Fruit fly (Drosophila melanogaster) whole organism, embryonic: Measurements from ENCODE around the gene jagn.

Experiments used
- Atf-2 ChIP-seq: fragments of 200-800 bp; sonication (Bioruptor generic); optimal IDR thresholded peaks from 2 replicates; lab custom pipeline; 2016; ENCODE audit warnings: missing biosample characterization, missing genetic modification characterization
- Bgb ChIP-seq: fragments of 200-800 bp; sonication (Bioruptor generic); IDR thresholded peaks from 2 replicates; pipeline ENCODE4 v1.3.6; 2022; ENCODE audit warnings: missing biosample characterization, missing genetic modification characterization; ENCODE audit not compliant: partially characterized antibody
- CG10267 ChIP-seq: fragments of 200-800 bp; sonication (Bioruptor generic); optimal IDR thresholded peaks from 2 replicates; lab custom pipeline; 2018; ENCODE audit warnings: missing biosample characterization, mild to moderate bottlenecking, missing genetic modification characterization, moderate library complexity
- CG10321 ChIP-seq: fragments of 200-800 bp; sonication (Bioruptor generic); IDR thresholded peaks from 2 replicates; pipeline ENCODE4 v1.3.6; 2022; ENCODE audit warnings: missing biosample characterization, missing genetic modification characterization
- CG11504 ChIP-seq: fragments of 200-800 bp; sonication (Bioruptor generic); optimal IDR thresholded peaks from 3 replicates; lab custom pipeline; 2019; ENCODE audit warnings: missing biosample characterization, mild to moderate bottlenecking, missing genetic modification characterization, moderate library complexity
- CG12104 ChIP-seq: fragments of 200-800 bp; sonication (Bioruptor generic); optimal IDR thresholded peaks from 3 replicates; lab custom pipeline; 2016; ENCODE audit warnings: missing biosample characterization, missing genetic modification characterization
- CG12744 ChIP-seq: fragments of 200-800 bp; sonication (Bioruptor generic); optimal IDR thresholded peaks from 2 replicates; lab custom pipeline; 2016; ENCODE audit warnings: missing biosample characterization, missing genetic modification characterization
- CG13894 ChIP-seq: fragments of 200-800 bp; sonication (Bioruptor generic); optimal IDR thresholded peaks from 3 replicates; lab custom pipeline; 2018; ENCODE audit warnings: missing biosample characterization, mild to moderate bottlenecking, missing genetic modification characterization, moderate library complexity
- CG1603 ChIP-seq: fragments of 200-800 bp; sonication (Bioruptor generic); optimal IDR thresholded peaks from 2 replicates; lab custom pipeline; 2019; ENCODE audit warnings: missing biosample characterization, mild to moderate bottlenecking, missing genetic modification characterization, moderate library complexity
- CG1832 ChIP-seq: fragments of 200-800 bp; sonication (Bioruptor generic); optimal IDR thresholded peaks from 2 replicates; lab custom pipeline; 2017; ENCODE audit warnings: missing biosample characterization, mild to moderate bottlenecking, missing genetic modification characterization, inconsistent platforms
- CG2116 ChIP-seq: fragments of 200-800 bp; sonication (Bioruptor generic); optimal IDR thresholded peaks from 3 replicates; lab custom pipeline; 2018; ENCODE audit warnings: missing biosample characterization, mild to moderate bottlenecking, missing genetic modification characterization
- CG2202 ChIP-seq: fragments of 200-800 bp; sonication (Bioruptor generic); optimal IDR thresholded peaks from 2 replicates; lab custom pipeline; 2018; ENCODE audit warnings: missing biosample characterization, mild to moderate bottlenecking, missing genetic modification characterization
- CG31224 ChIP-seq: fragments of 200-800 bp; sonication (Bioruptor generic); IDR thresholded peaks from 2 replicates; pipeline ENCODE4 v1.3.6; 2022; ENCODE audit warnings: missing biosample characterization, missing genetic modification characterization
- CG5245 ChIP-seq: fragments of 200-800 bp; sonication (Bioruptor generic); optimal IDR thresholded peaks from 3 replicates; lab custom pipeline; 2016; ENCODE audit warnings: missing biosample characterization, missing genetic modification characterization
- CG6272 ChIP-seq: fragments of 200-800 bp; sonication (Bioruptor generic); IDR thresholded peaks from 2 replicates; pipeline ENCODE4 v1.3.6; 2022; ENCODE audit warnings: missing biosample characterization, missing genetic modification characterization
- CG6791 ChIP-seq: fragments of 200-800 bp; sonication (Bioruptor generic); IDR thresholded peaks from 3 replicates; pipeline ENCODE4 v1.3.6; 2022; ENCODE audit warnings: missing biosample characterization, missing genetic modification characterization; ENCODE audit not compliant: partially characterized antibody
- CG7556 ChIP-seq: fragments of 200-800 bp; sonication (Bioruptor generic); optimal IDR thresholded peaks from 2 replicates; lab custom pipeline; 2017; ENCODE audit warnings: missing biosample characterization, mild to moderate bottlenecking, missing genetic modification characterization
- CG8478 ChIP-seq: fragments of >200 bp; optimal IDR thresholded peaks from 2 replicates; lab custom pipeline; 2018
- CG9437 ChIP-seq: fragments of 200-800 bp; sonication (Bioruptor generic); optimal IDR thresholded peaks from 2 replicates; lab custom pipeline; 2018; ENCODE audit warnings: missing biosample characterization, mild to moderate bottlenecking, missing genetic modification characterization
- CG9727 ChIP-seq: fragments of 200-800 bp; sonication (Bioruptor generic); optimal IDR thresholded peaks from 3 replicates; lab custom pipeline; 2017; ENCODE audit warnings: missing biosample characterization, mild to moderate bottlenecking, missing genetic modification characterization
- Deaf1 ChIP-seq: fragments of 200-800 bp; optimal IDR thresholded peaks from 3 replicates; lab custom pipeline; 2019; ENCODE audit warnings: missing biosample characterization, mild to moderate bottlenecking, missing genetic modification characterization, moderate library complexity
- Dp ChIP-seq: fragments of 200-800 bp; sonication (Bioruptor generic); optimal IDR thresholded peaks from 2 replicates; lab custom pipeline; 2018; ENCODE audit warnings: missing biosample characterization, mild to moderate bottlenecking, missing genetic modification characterization, moderate library complexity
- E2f2 ChIP-seq: fragments of 200-800 bp; sonication (Bioruptor generic); IDR thresholded peaks from 2 replicates; pipeline ENCODE4 v1.3.6; 2022; ENCODE audit warnings: missing biosample characterization, missing genetic modification characterization
- Ets65A ChIP-seq: fragments of 200-800 bp; sonication (Bioruptor generic); peaks from one replicate; lab custom pipeline; 2016; ENCODE audit warnings: missing biosample characterization, missing genetic modification characterization
- Ets97D ChIP-seq: fragments of 200-800 bp; sonication (Bioruptor generic); optimal IDR thresholded peaks from 3 replicates; lab custom pipeline; 2016; ENCODE audit warnings: missing biosample characterization, missing genetic modification characterization
- Lhr ChIP-seq: fragments of 200-800 bp; sonication (Bioruptor generic); optimal IDR thresholded peaks from 3 replicates; lab custom pipeline; 2017; ENCODE audit warnings: mild to moderate bottlenecking, missing biosample characterization, missing genetic modification reagents, missing genetic modification characterization
- NFAT ChIP-seq: fragments of 200-800 bp; sonication (Bioruptor generic); IDR thresholded peaks from 2 replicates; pipeline ENCODE4 v1.3.6; 2022; ENCODE audit warnings: missing biosample characterization, missing genetic modification characterization
- Optix ChIP-seq: fragments of 200-800 bp; sonication (Bioruptor generic); IDR thresholded peaks from 3 replicates; pipeline ENCODE4 v1.3.6; 2022; ENCODE audit warnings: missing biosample characterization, missing genetic modification characterization
- abd-A ChIP-seq: fragments of 200-800 bp; sonication (Bioruptor generic); optimal IDR thresholded peaks from 3 replicates; lab custom pipeline; 2019; ENCODE audit warnings: missing biosample characterization, mild to moderate bottlenecking, missing genetic modification characterization, moderate library complexity
- ase ChIP-seq: fragments of 200-800 bp; sonication (Bioruptor generic); IDR thresholded peaks from 3 replicates; pipeline ENCODE4 v1.3.6; 2022; ENCODE audit warnings: missing biosample characterization, missing genetic modification characterization
- bbx ChIP-seq: fragments of 200-800 bp; sonication (Bioruptor generic); IDR thresholded peaks from 2 replicates; pipeline ENCODE4 v1.3.6; 2022; ENCODE audit warnings: missing biosample characterization, missing genetic modification characterization; ENCODE audit not compliant: partially characterized antibody
- cg ChIP-seq: fragments of 200-800 bp; sonication (Bioruptor generic); optimal IDR thresholded peaks from 3 replicates; lab custom pipeline; 2019; ENCODE audit warnings: missing biosample characterization, mild to moderate bottlenecking, missing genetic modification characterization, moderate library complexity
- chn ChIP-seq: fragments of 200-800 bp; sonication (Bioruptor generic); optimal IDR thresholded peaks from 2 replicates; lab custom pipeline; 2016; ENCODE audit warnings: missing biosample characterization, missing genetic modification characterization
- crol ChIP-seq: fragments of 200-800 bp; sonication (Bioruptor generic); IDR thresholded peaks from 2 replicates; pipeline ENCODE4 v1.3.6; 2022; ENCODE audit warnings: missing biosample characterization, missing genetic modification characterization
- org-1 ChIP-seq: fragments of 200-800 bp; sonication (Bioruptor generic); optimal IDR thresholded peaks from 2 replicates; lab custom pipeline; 2017; ENCODE audit warnings: missing biosample characterization, missing genetic modification characterization
- ro ChIP-seq: fragments of 200-800 bp; sonication (Bioruptor generic); IDR thresholded peaks from 2 replicates; pipeline ENCODE4 v1.3.6; 2022; ENCODE audit warnings: missing biosample characterization, missing genetic modification characterization
- row ChIP-seq: fragments of 200-800 bp; sonication (Bioruptor generic); IDR thresholded peaks from 3 replicates; pipeline ENCODE4 v1.3.6; 2022; ENCODE audit warnings: missing biosample characterization, missing genetic modification characterization
- scrt ChIP-seq: fragments of 200-800 bp; sonication (Bioruptor generic); optimal IDR thresholded peaks from 2 replicates; lab custom pipeline; 2018; ENCODE audit warnings: missing biosample characterization, mild to moderate bottlenecking, missing genetic modification characterization, moderate library complexity
- sens ChIP-seq: fragments of 200-800 bp; sonication (Bioruptor generic); peaks from one replicate; lab custom pipeline; 2016; ENCODE audit warnings: missing biosample characterization, missing genetic modification characterization
- sr ChIP-seq: fragments of 200-800 bp; sonication (Bioruptor generic); IDR thresholded peaks from 3 replicates; pipeline ENCODE4 v1.3.6; 2022; ENCODE audit warnings: missing biosample characterization, missing genetic modification characterization
- stwl ChIP-seq: fragments of 200-800 bp; sonication (Bioruptor generic); optimal IDR thresholded peaks from 3 replicates; lab custom pipeline; 2018; ENCODE audit warnings: missing biosample characterization, mild to moderate bottlenecking, missing genetic modification characterization, moderate library complexity
- trem ChIP-seq: fragments of 200-800 bp; optimal IDR thresholded peaks from 3 replicates; lab custom pipeline; 2019; ENCODE audit warnings: missing biosample characterization, mild to moderate bottlenecking, missing genetic modification characterization, moderate library complexity
- z ChIP-seq: fragments of 200-800 bp; sonication (Bioruptor generic); IDR thresholded peaks from 3 replicates; pipeline ENCODE4 v1.3.6; 2022; ENCODE audit warnings: missing biosample characterization, missing genetic modification characterization

Gene jagn

dm6 chr3R:5771614-5772202, 7.4 kb upstream of the jagn start:
- TF ChIP-seq CG13894 (tag; lab: Kevin White, UChicago): peak; percentile 46
- peak; percentile 42 for TF ChIP-seq scrt (GFP tag; lab: Kevin White, UChicago)
- no peak for TF ChIP-seq org-1
- TF ChIP-seq Deaf1: peak; percentile 95
- TF ChIP-seq CG31224 (GFP tag; lab: Robert Waterston, UW): peak; percentile 70
- TF ChIP-seq CG10321: 0 out of 2 replicates have a peak, but pooled peaks have one; percentile 14
- 0 out of 2 replicates have a peak, but pooled peaks have one; percentile 23 for TF ChIP-seq Bgb (GFP tag; lab: Robert Waterston, UW)
- peak; percentile 53 for TF ChIP-seq abd-A (tag; lab: Kevin White, UChicago)
- TF ChIP-seq CG2116: no peak
- 0 out of 2 replicates have a peak, but pooled peaks have one; percentile 9 for TF ChIP-seq NFAT (GFP tag; lab: Robert Waterston, UW)
- TF ChIP-seq Ets65A (GFP tag; lab: Kevin White, UChicago): peak; percentile 93
- peak; percentile 72 for TF ChIP-seq z (GFP tag; lab: Robert Waterston, UW)
- peak; percentile 30 for TF ChIP-seq CG1832 (GFP tag; lab: Kevin White, UChicago)
- TF ChIP-seq CG10267 (tag; lab: Kevin White, UChicago): no peak
- TF ChIP-seq CG12744 (GFP tag; lab: Kevin White, UChicago): no peak
- 0 out of 2 replicates have a peak, but pooled peaks have one; percentile 28 for TF ChIP-seq crol (GFP tag; lab: Robert Waterston, UW)

- TF ChIP-seq row: 0 out of 3 replicates have a peak, but pooled peaks have one; percentile 7
- TF ChIP-seq CG11504: peak; percentile 72
- TF ChIP-seq CG9437 (GFP tag; lab: Kevin White, UChicago): peak; percentile 96
- TF ChIP-seq sens (GFP tag; lab: Kevin White, UChicago): peak; percentile 65
- peak; percentile 65 for TF ChIP-seq stwl
- peak; percentile 8 for TF ChIP-seq Ets97D
- TF ChIP-seq ro: no peak
- no peak for TF ChIP-seq chn
- TF ChIP-seq Dp (GFP tag; lab: Kevin White, UChicago): peak; percentile 22
- TF ChIP-seq CG6272 (GFP tag; lab: Robert Waterston, UW): no peak
- TF ChIP-seq CG9727 (GFP tag; lab: Kevin White, UChicago): peak; percentile 1
- TF ChIP-seq CG12104 (GFP tag; lab: Kevin White, UChicago): no peak
- TF ChIP-seq CG7556: peak; percentile 28
- peak; percentile 27; the same call in 1 of the 2 replicates for TF ChIP-seq E2f2 (GFP tag; lab: Robert Waterston, UW)
- TF ChIP-seq trem (tag; lab: Kevin White, UChicago): peak; percentile 19
- TF ChIP-seq Atf-2 (GFP tag; lab: Kevin White, UChicago): no peak
- peak; percentile 17 for TF ChIP-seq CG1603 (tag; lab: Kevin White, UChicago)
- no peak for TF ChIP-seq ase (GFP tag; lab: Robert Waterston, UW)
- TF ChIP-seq sr (GFP tag; lab: Robert Waterston, UW): peak; percentile 44; the same call in 1 of the 3 replicates
- TF ChIP-seq CG2202 (tag; lab: Kevin White, UChicago): no peak
- TF ChIP-seq CG6791 (GFP tag; lab: Robert Waterston, UW): peak; percentile 21; the same call in 1 of the 3 replicates
- peak; percentile 47 for TF ChIP-seq CG8478 (lab: Kevin White, UChicago)
- TF ChIP-seq cg (GFP tag; lab: Kevin White, UChicago): peak; percentile 83
- TF ChIP-seq Lhr: peak; percentile 27
- TF ChIP-seq bbx (GFP tag; lab: Robert Waterston, UW): 0 out of 2 replicates have a peak, but pooled peaks have one; percentile 24
- no peak for TF ChIP-seq Optix (GFP tag; lab: Robert Waterston, UW)
- TF ChIP-seq CG5245 (GFP tag; lab: Kevin White, UChicago): no peak
Observed at dm6 chr3R:5772433-5772832, 6.7 kb upstream of the jagn start.
